Worm (Caenorhabditis elegans) whole organism, L1 larva: ENCODE results near the gene cpna-3.
A peak's percentile ranks its signal among the peaks of the same experiment; 100 is the strongest.

Experiments used
- C04F5.9 ChIP-seq: sonication (generic microtip); optimal IDR thresholded peaks from 2 replicates; lab custom pipeline; 2016; ENCODE audit warnings: missing genetic modification characterization, missing compliant biosample characterization
- C16A3.4 ChIP-seq: fragments of 150-350 bp; optimal IDR thresholded peaks from 2 replicates; lab custom pipeline; 2014; ENCODE audit warnings: missing biosample characterization, missing genetic modification characterization
- aha-1 ChIP-seq: fragments of 150-350 bp; optimal IDR thresholded peaks from 2 replicates; lab custom pipeline; 2014; ENCODE audit warnings: missing biosample characterization, missing genetic modification characterization
- aly-2 ChIP-seq: fragments of 150-350 bp; optimal IDR thresholded peaks from 2 replicates; lab custom pipeline; 2014; ENCODE audit warnings: missing biosample characterization, missing genetic modification characterization
- blmp-1 ChIP-seq: fragments of 150-350 bp; optimal IDR thresholded peaks from 2 replicates; lab custom pipeline; 2014; ENCODE audit warnings: missing biosample characterization, missing genetic modification characterization
- ceh-82 ChIP-seq, 3 experiments: fragments of 150-350 bp in 1 of 3; sonication (generic microtip) in 2 of 3; optimal IDR thresholded peaks; 2 replicates each; lab custom pipeline; 2014 to 2017; ENCODE audit warnings: missing biosample characterization in 3 of 3, missing genetic modification characterization in 3 of 3
- dpl-1 ChIP-seq, 3 experiments: fragments of 150-350 bp in 2 of 3; sonication (generic microtip) in 1 of 3; optimal IDR thresholded peaks; 2 replicates each; lab custom pipeline; 2014 to 2017; ENCODE audit warnings: missing biosample characterization in 3 of 3, missing genetic modification characterization in 3 of 3, missing genetic modification reagents in 3 of 3
- efl-1 ChIP-seq, 4 experiments: fragments of 150-350 bp; optimal IDR thresholded peaks in 3 of 4; peaks in 1 of 4; 1 replicate in 1 of 4; 2 replicates in 3 of 4; lab custom pipeline; 2014; ENCODE audit warnings: missing biosample characterization in 2 of 4, missing genetic modification characterization in 2 of 4, missing genetic modification reagents in 2 of 4
- egl-13 ChIP-seq: sonication (generic microtip); optimal IDR thresholded peaks from 2 replicates; lab custom pipeline; 2016; ENCODE audit warnings: missing genotype, missing genetic modification reagents, missing genetic modification characterization, missing compliant biosample characterization
- fkh-10 ChIP-seq: sonication (generic microtip); optimal IDR thresholded peaks from 2 replicates; lab custom pipeline; 2017; ENCODE audit warnings: missing biosample characterization, missing genetic modification reagents, missing genetic modification characterization
- fkh-4 ChIP-seq: sonication (generic microtip); optimal IDR thresholded peaks from 2 replicates; lab custom pipeline; 2016; ENCODE audit warnings: missing compliant biosample characterization, missing genetic modification characterization, borderline replicate concordance
- fkh-8 ChIP-seq: sonication (generic microtip); optimal IDR thresholded peaks from 2 replicates; lab custom pipeline; 2016; ENCODE audit warnings: mild to moderate bottlenecking, missing genetic modification characterization, missing compliant biosample characterization
- fos-1 ChIP-seq: fragments of 150-350 bp; optimal IDR thresholded peaks from 2 replicates; lab custom pipeline; 2014; ENCODE audit warnings: missing biosample characterization, missing genetic modification characterization
- irx-1 ChIP-seq: sonication (generic microtip); optimal IDR thresholded peaks from 2 replicates; lab custom pipeline; 2016; ENCODE audit warnings: missing genetic modification characterization, missing compliant biosample characterization
- jun-1 ChIP-seq: fragments of 150-350 bp; optimal IDR thresholded peaks from 2 replicates; lab custom pipeline; 2014; ENCODE audit warnings: missing biosample characterization, missing genetic modification reagents, missing genetic modification characterization
- lin-13 ChIP-seq: fragments of 150-350 bp; optimal IDR thresholded peaks from 2 replicates; lab custom pipeline; 2014; ENCODE audit warnings: missing biosample characterization, missing genetic modification reagents, missing genetic modification characterization
- lin-14 ChIP-seq: fragments of 200-800 bp; sonication (Bioruptor generic); optimal IDR thresholded peaks from 2 replicates; lab custom pipeline; 2018; ENCODE audit warnings: mild to moderate bottlenecking, missing genetic modification characterization, moderate library complexity, missing compliant biosample characterization
- lin-35 ChIP-seq, 2 experiments: fragments of 150-350 bp; optimal IDR thresholded peaks; 2 replicates each; lab custom pipeline; 2014; ENCODE audit warnings: missing biosample characterization in 2 of 2, missing genetic modification characterization in 2 of 2, missing genetic modification reagents in 2 of 2
- lsy-2 ChIP-seq, 2 experiments: fragments of 150-350 bp; optimal IDR thresholded peaks; 2 replicates each; lab custom pipeline; 2014; ENCODE audit warnings: missing biosample characterization in 2 of 2, missing genetic modification characterization in 2 of 2
- mab-9 ChIP-seq: fragments of 200-800 bp; sonication (Bioruptor generic); IDR thresholded peaks from 2 replicates; pipeline ENCODE4 v1.3.6; 2022; ENCODE audit warnings: missing genetic modification reagents, missing genetic modification characterization, missing compliant biosample characterization
- nhr-11 ChIP-seq: fragments of 150-350 bp; optimal IDR thresholded peaks from 2 replicates; lab custom pipeline; 2014; ENCODE audit warnings: missing biosample characterization, missing genetic modification characterization
- nhr-12 ChIP-seq: sonication (generic microtip); optimal IDR thresholded peaks from 2 replicates; lab custom pipeline; 2017; ENCODE audit warnings: missing biosample characterization, missing genetic modification characterization
- nhr-19 ChIP-seq: fragments of 200-800 bp; sonication (Bioruptor generic); conservative IDR thresholded peaks from 2 replicates; pipeline ENCODE4 v1.3.6; 2022; ENCODE audit warnings: missing genetic modification characterization, missing compliant biosample characterization
- nhr-47 ChIP-seq: sonication (generic microtip); optimal IDR thresholded peaks from 2 replicates; lab custom pipeline; 2016; ENCODE audit warnings: mild to moderate bottlenecking, missing genetic modification characterization, moderate library complexity, missing compliant biosample characterization
- nhr-71 ChIP-seq: sonication (generic microtip); optimal IDR thresholded peaks from 2 replicates; lab custom pipeline; 2016; ENCODE audit warnings: mild to moderate bottlenecking, missing genetic modification characterization, moderate library complexity, missing compliant biosample characterization
- nhr-76 ChIP-seq: sonication (generic microtip); optimal IDR thresholded peaks from 2 replicates; lab custom pipeline; 2017; ENCODE audit warnings: missing biosample characterization, missing genetic modification characterization
- nhr-84 ChIP-seq: sonication (generic microtip); optimal IDR thresholded peaks from 2 replicates; lab custom pipeline; 2017; ENCODE audit warnings: missing biosample characterization, missing genetic modification characterization
- nhr-85 ChIP-seq: sonication (generic microtip); peaks from one replicate; lab custom pipeline; 2016; ENCODE audit warnings: missing genetic modification characterization, inconsistent platforms, missing compliant biosample characterization
- nhr-90 ChIP-seq: sonication (generic microtip); optimal IDR thresholded peaks from 2 replicates; lab custom pipeline; 2016; ENCODE audit warnings: mild to moderate bottlenecking, missing genetic modification characterization, missing compliant biosample characterization; ENCODE audit not compliant: poor library complexity
- pax-3 ChIP-seq: fragments of 200-800 bp; sonication (Bioruptor generic); optimal IDR thresholded peaks from 2 replicates; lab custom pipeline; 2018; ENCODE audit warnings: mild to moderate bottlenecking, missing genetic modification characterization, moderate library complexity, missing compliant biosample characterization
- rnt-1 ChIP-seq: sonication (generic microtip); optimal IDR thresholded peaks from 2 replicates; lab custom pipeline; 2016; ENCODE audit warnings: mild to moderate bottlenecking, missing genetic modification characterization, moderate library complexity, missing compliant biosample characterization
- skn-1 ChIP-seq: fragments of 150-350 bp; optimal IDR thresholded peaks from 2 replicates; lab custom pipeline; 2014; ENCODE audit warnings: missing biosample characterization, missing genetic modification characterization
- snpc-4 ChIP-seq: fragments of 150-350 bp; optimal IDR thresholded peaks from 2 replicates; lab custom pipeline; 2014; ENCODE audit warnings: missing biosample characterization, missing genetic modification characterization
- sup-37 ChIP-seq: fragments of 200-800 bp; sonication (Bioruptor generic); optimal IDR thresholded peaks from 2 replicates; lab custom pipeline; 2018; ENCODE audit warnings: mild to moderate bottlenecking, missing genetic modification characterization, missing compliant biosample characterization
- swsn-7 ChIP-seq: sonication (generic microtip); optimal IDR thresholded peaks from 2 replicates; lab custom pipeline; 2016; ENCODE audit warnings: missing genetic modification characterization, missing compliant biosample characterization
- tlp-1 ChIP-seq: fragments of 150-350 bp; optimal IDR thresholded peaks from 2 replicates; lab custom pipeline; 2014; ENCODE audit warnings: missing biosample characterization, missing genetic modification characterization
- unc-130 ChIP-seq: fragments of 150-350 bp; optimal IDR thresholded peaks from 2 replicates; lab custom pipeline; 2017; ENCODE audit warnings: missing biosample characterization, missing genetic modification characterization, inconsistent platforms
- unc-30 ChIP-seq: sonication (generic microtip); optimal IDR thresholded peaks from 2 replicates; lab custom pipeline; 2017; ENCODE audit warnings: missing biosample characterization, missing genetic modification characterization
- unc-62 ChIP-seq: fragments of 150-350 bp; optimal IDR thresholded peaks from 2 replicates; lab custom pipeline; 2014; ENCODE audit warnings: missing biosample characterization, missing genetic modification reagents, missing genetic modification characterization
- unc-98 ChIP-seq: fragments of 200-800 bp; sonication (Bioruptor generic); IDR thresholded peaks from 2 replicates; pipeline ENCODE4 v1.3.6; 2022; ENCODE audit warnings: missing genetic modification characterization, missing compliant biosample characterization
- xbp-1 ChIP-seq: sonication (generic microtip); optimal IDR thresholded peaks from 2 replicates; lab custom pipeline; 2016; ENCODE audit warnings: missing genetic modification characterization, missing compliant biosample characterization
- zag-1 ChIP-seq: fragments of 150-350 bp; optimal IDR thresholded peaks from 2 replicates; lab custom pipeline; 2014; ENCODE audit warnings: missing biosample characterization, missing genetic modification characterization
- ztf-11 ChIP-seq, 2 experiments: sonication (generic microtip); optimal IDR thresholded peaks; 2 replicates each; lab custom pipeline; 2016 to 2017; ENCODE audit warnings: missing genetic modification characterization in 2 of 2, missing biosample characterization in 1 of 2, missing compliant biosample characterization in 1 of 2

Gene cpna-3

ce11 chrIV:9095553-9095952 lies 1.1 kb upstream of the cpna-3 start, which contains the start of gene icln-1 (continued):
- no peak for TF ChIP-seq nhr-84

- TF ChIP-seq fos-1 (tag; lab: Kevin White, UChicago) (no peak), ceh-82 (tag; optimal IDR thresholded peaks at IDR 0.05; lab: Kevin White, UChicago) (no peak), egl-13 (tag; lab: Kevin White, UChicago) (no peak), unc-30 (tag; lab: Kevin White, UChicago) (no peak), efl-1 (optimal IDR thresholded peaks at IDR 0.05; lab: Kevin White, UChicago) (no peak), efl-1 (GFP tag; optimal IDR thresholded peaks at IDR 0.05 in 1 of 2; lab: Kevin White, UChicago) (peak in 1 of 2 experiments; percentile 78), lin-13 (GFP tag; lab: Kevin White, UChicago) (no peak), sup-37 (GFP tag; lab: Kevin White, UChicago) (no peak), jun-1 (no peak)
Observed at ce11 chrIV:9098942-9099341, 2.3 kb downstream of the cpna-3 start, which contains the start of gene gldi-10. Gene gldi-10, plus strand, starts transcription at chrIV:9099242.

- TF ChIP-seq nhr-84, result no peak
- no peak for TF ChIP-seq nhr-71 (tag; lab: Kevin White, UChicago)
- TF ChIP-seq nhr-76, result no peak
- no peak for TF ChIP-seq zag-1 (tag; lab: Kevin White, UChicago)
- no peak for TF ChIP-seq nhr-90
- no peak for TF ChIP-seq nhr-11
- TF ChIP-seq unc-130 (tag; lab: Kevin White, UChicago), result no peak
- no peak for TF ChIP-seq aha-1 (tag; lab: Kevin White, UChicago)
- no peak for TF ChIP-seq swsn-7 (tag; lab: Kevin White, UChicago)
- TF ChIP-seq rnt-1 (tag; lab: Kevin White, UChicago), result no peak
- TF ChIP-seq dpl-1 (GFP tag; optimal IDR thresholded peaks at IDR 0.05; lab: Kevin White, UChicago), result no peak
- no peak for TF ChIP-seq fkh-4 (tag; lab: Kevin White, UChicago)
- TF ChIP-seq, all 84 proteins: peak for 0
Observed at ce11 chrIV:9100835-9101234, 4.2 kb downstream of the cpna-3 start.

ce11 chrIV:9104071-9105016 lies 7.7 kb downstream of the cpna-3 start, which contains the start of the genes C01F6.14 and fem-3:
Gene C01F6.14, minus strand, starts transcription at chrIV:9104121.
Gene fem-3, plus strand, starts transcription at chrIV:9104966.
- TF ChIP-seq fkh-10, result no peak
- peak; percentile 9 to 73 for TF ChIP-seq efl-1 (optimal IDR thresholded peaks at IDR 0.05; lab: Kevin White, UChicago)
- TF ChIP-seq efl-1 (GFP tag; optimal IDR thresholded peaks at IDR 0.05 in 1 of 2; lab: Kevin White, UChicago), result peak; percentile 79 to 97
- no peak for TF ChIP-seq mab-9 (GFP tag; lab: Robert Waterston, UW)
- no peak for TF ChIP-seq fkh-8 (tag; lab: Kevin White, UChicago)
- TF ChIP-seq blmp-1, result no peak
- TF ChIP-seq lsy-2 (tag; optimal IDR thresholded peaks at IDR 0.05; lab: Kevin White, UChicago), result peak in 1 of 2 experiments; percentile 54
- TF ChIP-seq skn-1 (tag; lab: Kevin White, UChicago), result peak; percentile 14
- TF ChIP-seq dpl-1 (GFP tag; optimal IDR thresholded peaks at IDR 0.05; lab: Kevin White, UChicago), result peak; percentile 45 to 82 (median 70)
- TF ChIP-seq jun-1, result no peak
- TF ChIP-seq snpc-4 (tag; lab: Kevin White, UChicago), result no peak
- no peak for TF ChIP-seq fos-1 (tag; lab: Kevin White, UChicago)
- TF ChIP-seq nhr-47 (tag; lab: Kevin White, UChicago), result no peak
- TF ChIP-seq ztf-11 (tag; optimal IDR thresholded peaks at IDR 0.05; lab: Kevin White, UChicago), result no peak
- no peak for TF ChIP-seq xbp-1
- TF ChIP-seq nhr-90, result no peak
- TF ChIP-seq C16A3.4 (tag; lab: Kevin White, UChicago), result no peak
- TF ChIP-seq pax-3 (tag; lab: Kevin White, UChicago), result no peak
- TF ChIP-seq lin-35 (GFP tag; optimal IDR thresholded peaks at IDR 0.05; lab: Kevin White, UChicago), result peak; percentile 55 to 81
- TF ChIP-seq tlp-1 (tag; lab: Kevin White, UChicago), result no peak
- no peak for TF ChIP-seq lin-14 (GFP tag; lab: Kevin White, UChicago)
- TF ChIP-seq nhr-12 (tag; lab: Kevin White, UChicago), result no peak
- no peak for TF ChIP-seq unc-62 (GFP tag; lab: Kevin White, UChicago)
- no peak for TF ChIP-seq nhr-19 (GFP tag; lab: Robert Waterston, UW)
- TF ChIP-seq C04F5.9 (tag; lab: Kevin White, UChicago), result no peak
- no peak for TF ChIP-seq unc-98 (GFP tag; lab: Robert Waterston, UW)
- TF ChIP-seq nhr-85 (tag; lab: Kevin White, UChicago), result peak; percentile 41
- TF ChIP-seq aly-2 (tag; lab: Kevin White, UChicago), result no peak
- no peak for TF ChIP-seq fkh-4 (tag; lab: Kevin White, UChicago)
- no peak for TF ChIP-seq irx-1
- no peak for TF ChIP-seq swsn-7 (tag; lab: Kevin White, UChicago)
- no peak for TF ChIP-seq lin-13 (GFP tag; lab: Kevin White, UChicago)
